Worm (Caenorhabditis elegans): Measurements from ENCODE around the gene F54C9.7.

F54C9.7 gene

DNA sequence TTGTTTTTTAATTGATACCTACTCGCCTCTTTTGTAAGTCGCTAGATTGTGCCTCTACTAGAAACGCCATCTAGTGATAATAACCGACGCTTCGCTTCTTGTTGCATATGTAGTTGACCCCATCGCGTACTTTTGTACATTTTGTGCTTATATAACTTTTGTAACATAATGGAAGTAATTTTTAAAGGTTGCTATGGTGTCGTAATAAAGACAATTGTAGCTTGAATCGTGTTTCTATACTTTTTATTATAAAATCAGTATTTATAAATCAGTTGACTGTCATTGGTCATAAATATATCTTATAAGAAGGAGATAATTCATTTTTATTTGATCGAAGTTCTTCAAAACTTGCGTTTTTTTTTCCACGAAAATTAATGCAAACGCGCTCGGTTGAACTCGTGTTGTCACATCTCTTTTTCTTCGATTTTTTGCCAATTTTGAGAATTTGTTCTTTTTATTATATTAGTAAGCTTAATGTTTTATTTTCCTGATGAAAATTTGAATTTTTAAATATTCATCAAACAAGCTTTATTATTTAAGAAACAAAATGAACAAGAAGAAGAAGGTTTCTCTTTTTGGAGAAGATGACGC lies 4.5 kb downstream of the F54C9.7 start, which contains the start of gene F54C9.9:
TSS of gene F54C9.9 (plus strand) at position 541 of the 591 bp plus-strand sequence.
- no peak for TF ChIP-seq ama-1 (optimal IDR thresholded peaks at IDR 0.05)
- no peak for TF ChIP-seq hmbx-1 (tag; optimal IDR thresholded peaks at IDR 0.05)
- TF ChIP-seq tra-4 (tag; optimal IDR thresholded peaks at IDR 0.05) = no peak
- no peak for TF ChIP-seq sea-1 (GFP tag; conservative IDR thresholded peaks at IDR 0.05)

ce11 chrII:8581700-8582099 lies 8.6 kb downstream of the F54C9.7 start, which contains the start of gene arl-1:
Gene arl-1, plus strand, starts transcription at chrII:8582000.
- no peak for TF ChIP-seq hnd-1 (tag; optimal IDR thresholded peaks at IDR 0.05)
- TF ChIP-seq flt-1 (GFP tag; IDR thresholded peaks at IDR 0.05) = no peak
- no peak for TF ChIP-seq ceh-36 (tag; optimal IDR thresholded peaks at IDR 0.05)
- TF ChIP-seq hmg-4 (GFP tag; optimal IDR thresholded peaks at IDR 0.05) = no peak
- no peak for TF ChIP-seq sea-1 (GFP tag; conservative IDR thresholded peaks at IDR 0.05)
- no peak for TF ChIP-seq scrt-1 (GFP tag; IDR thresholded peaks at IDR 0.05)
- TF ChIP-seq B0310.2 (tag; optimal IDR thresholded peaks at IDR 0.05) = no peak
- no peak for TF ChIP-seq tra-4 (tag; optimal IDR thresholded peaks at IDR 0.05)
- no peak for TF ChIP-seq pes-1 (GFP tag; IDR thresholded peaks at IDR 0.05)
- no peak for TF ChIP-seq F13C5.2 (tag; optimal IDR thresholded peaks at IDR 0.05)
- no peak for TF ChIP-seq ama-1 (optimal IDR thresholded peaks at IDR 0.05)
- TF ChIP-seq hmbx-1 (tag; optimal IDR thresholded peaks at IDR 0.05) = no peak
- no peak for TF ChIP-seq ets-7 (tag; optimal IDR thresholded peaks at IDR 0.05)

- no peak for TF ChIP-seq ceh-36 (tag; optimal IDR thresholded peaks at IDR 0.05)
- TF ChIP-seq ama-1 (optimal IDR thresholded peaks at IDR 0.05) = peak; percentile 54
- no peak for TF ChIP-seq flt-1 (GFP tag; IDR thresholded peaks at IDR 0.05)
- no peak for TF ChIP-seq ceh-13 (GFP tag; optimal IDR thresholded peaks at IDR 0.05)
These were observed 9.9 kb downstream of the F54C9.7 start for ce11 chrII:8583035-8583434.

- TF ChIP-seq ama-1 (optimal IDR thresholded peaks at IDR 0.05) (no peak), sea-1 (GFP tag; conservative IDR thresholded peaks at IDR 0.05) (no peak), hmbx-1 (tag; optimal IDR thresholded peaks at IDR 0.05) (no peak), flt-1 (GFP tag; IDR thresholded peaks at IDR 0.05) (no peak), ets-7 (tag; optimal IDR thresholded peaks at IDR 0.05) (no peak), scrt-1 (GFP tag; IDR thresholded peaks at IDR 0.05) (no peak), pes-1 (GFP tag; IDR thresholded peaks at IDR 0.05) (no peak), ceh-13 (GFP tag; optimal IDR thresholded peaks at IDR 0.05) (no peak), ceh-36 (tag; optimal IDR thresholded peaks at IDR 0.05) (no peak)
These were observed 12.0 kb downstream of the F54C9.7 start, which contains the start of gene F54C9.11 for ce11 chrII:8585036-8585627. Gene F54C9.11, minus strand, starts transcription at chrII:8585086.

ce11 chrII:8585921-8586320 lies 12.8 kb downstream of the F54C9.7 start:
- no peak for TF ChIP-seq scrt-1 (GFP tag; IDR thresholded peaks at IDR 0.05)
- no peak for TF ChIP-seq tbx-37 (GFP tag; conservative IDR thresholded peaks at IDR 0.05)
- TF ChIP-seq pes-1 (GFP tag; IDR thresholded peaks at IDR 0.05) = no peak
- TF ChIP-seq ama-1 (optimal IDR thresholded peaks at IDR 0.05) = no peak
- no peak for TF ChIP-seq aly-1 (tag; optimal IDR thresholded peaks at IDR 0.05)
- no peak for TF ChIP-seq F13C5.2 (tag; optimal IDR thresholded peaks at IDR 0.05)
- no peak for TF ChIP-seq flt-1 (GFP tag; IDR thresholded peaks at IDR 0.05)
- TF ChIP-seq ceh-36 (tag; optimal IDR thresholded peaks at IDR 0.05) = no peak
- TF ChIP-seq ets-7 (tag; optimal IDR thresholded peaks at IDR 0.05) = no peak

ce11 chrII:8587660-8588230 lies 14.6 kb downstream of the F54C9.7 start:
- no peak for TF ChIP-seq sea-1 (GFP tag; conservative IDR thresholded peaks at IDR 0.05)

ce11 chrII:8588442-8588841 lies 15.3 kb downstream of the F54C9.7 start:
- TF ChIP-seq ets-7 (tag; optimal IDR thresholded peaks at IDR 0.05) (no peak), tra-4 (tag; optimal IDR thresholded peaks at IDR 0.05) (no peak), sea-1 (GFP tag; conservative IDR thresholded peaks at IDR 0.05) (no peak), hnd-1 (tag; optimal IDR thresholded peaks at IDR 0.05) (no peak), scrt-1 (GFP tag; IDR thresholded peaks at IDR 0.05) (no peak), pes-1 (GFP tag; IDR thresholded peaks at IDR 0.05) (no peak), F13C5.2 (tag; optimal IDR thresholded peaks at IDR 0.05) (no peak), ama-1 (optimal IDR thresholded peaks at IDR 0.05) (no peak), tbx-11 (GFP tag; IDR thresholded peaks at IDR 0.05) (no peak), tbx-37 (GFP tag; conservative IDR thresholded peaks at IDR 0.05) (no peak), ceh-13 (GFP tag; optimal IDR thresholded peaks at IDR 0.05) (no peak)

ce11 chrII:8589227-8589626 lies 16.1 kb downstream of the F54C9.7 start:
- no peak for TF ChIP-seq ceh-13 (GFP tag; optimal IDR thresholded peaks at IDR 0.05)

ce11 chrII:8590684-8591083 lies 17.5 kb downstream of the F54C9.7 start, which contains the start of gene aptf-4:
Gene aptf-4, plus strand, starts transcription at chrII:8590984.
- TF ChIP-seq ama-1 (optimal IDR thresholded peaks at IDR 0.05) (no peak), pes-1 (GFP tag; IDR thresholded peaks at IDR 0.05) (no peak), flt-1 (GFP tag; IDR thresholded peaks at IDR 0.05) (no peak), scrt-1 (GFP tag; IDR thresholded peaks at IDR 0.05) (no peak), tbx-11 (GFP tag; IDR thresholded peaks at IDR 0.05) (no peak), hmbx-1 (tag; optimal IDR thresholded peaks at IDR 0.05) (no peak), sea-1 (GFP tag; conservative IDR thresholded peaks at IDR 0.05) (no peak), ceh-36 (tag; optimal IDR thresholded peaks at IDR 0.05) (no peak), tbx-37 (GFP tag; conservative IDR thresholded peaks at IDR 0.05) (no peak), ets-7 (tag; optimal IDR thresholded peaks at IDR 0.05) (no peak), tra-4 (tag; optimal IDR thresholded peaks at IDR 0.05) (no peak), B0310.2 (tag; optimal IDR thresholded peaks at IDR 0.05) (no peak), aly-1 (tag; optimal IDR thresholded peaks at IDR 0.05) (no peak), F13C5.2 (tag; optimal IDR thresholded peaks at IDR 0.05) (no peak), hnd-1 (tag; optimal IDR thresholded peaks at IDR 0.05) (no peak), hmg-4 (GFP tag; optimal IDR thresholded peaks at IDR 0.05) (no peak), ceh-13 (GFP tag; optimal IDR thresholded peaks at IDR 0.05) (no peak)
